Worm (Caenorhabditis elegans) whole organism, L4/young adult: ENCODE results near the gene Y67A10A.3.

Experiments used
- dao-5 ChIP-seq: sonication (generic microtip); optimal IDR thresholded peaks from 2 replicates; lab custom pipeline; 2016; ENCODE audit warnings: missing genotype, missing genetic modification characterization, moderate library complexity, missing compliant biosample characterization
- him-1 ChIP-seq: sonication (generic microtip); optimal IDR thresholded peaks from 2 replicates; lab custom pipeline; 2016; ENCODE audit warnings: missing genotype, missing genetic modification reagents, missing genetic modification characterization, missing compliant biosample characterization

DNA sequence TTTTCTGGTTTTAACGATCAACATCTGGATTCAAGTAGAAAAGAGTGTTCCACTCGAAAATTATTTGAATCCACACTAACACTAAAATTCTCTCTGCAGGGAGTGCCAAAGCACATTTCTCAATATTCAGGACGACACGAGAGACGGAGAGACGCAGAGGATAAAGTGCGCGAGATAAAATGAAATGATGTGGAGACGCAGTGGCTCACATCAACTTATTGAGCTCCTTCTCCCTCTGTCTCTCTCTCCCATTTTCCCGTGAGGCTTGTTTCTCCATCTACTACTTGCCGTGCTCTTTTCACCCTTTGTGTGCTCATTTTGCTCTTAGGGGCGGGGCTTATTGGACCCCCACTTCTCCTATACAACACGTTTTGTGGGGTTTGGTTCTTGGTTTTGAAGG, 21.9 kb upstream of the Y67A10A.3 start:
- TF ChIP-seq him-1 (tag; lab: Kevin White, UChicago) (peak; percentile 23), dao-5 (tag; lab: Kevin White, UChicago) (no peak)
